Worm (Caenorhabditis elegans): ENCODE results near the gene wsp-1.
A peak's percentile ranks its signal among the peaks of the same experiment; 100 is the strongest.

The wsp-1 gene

DNA sequence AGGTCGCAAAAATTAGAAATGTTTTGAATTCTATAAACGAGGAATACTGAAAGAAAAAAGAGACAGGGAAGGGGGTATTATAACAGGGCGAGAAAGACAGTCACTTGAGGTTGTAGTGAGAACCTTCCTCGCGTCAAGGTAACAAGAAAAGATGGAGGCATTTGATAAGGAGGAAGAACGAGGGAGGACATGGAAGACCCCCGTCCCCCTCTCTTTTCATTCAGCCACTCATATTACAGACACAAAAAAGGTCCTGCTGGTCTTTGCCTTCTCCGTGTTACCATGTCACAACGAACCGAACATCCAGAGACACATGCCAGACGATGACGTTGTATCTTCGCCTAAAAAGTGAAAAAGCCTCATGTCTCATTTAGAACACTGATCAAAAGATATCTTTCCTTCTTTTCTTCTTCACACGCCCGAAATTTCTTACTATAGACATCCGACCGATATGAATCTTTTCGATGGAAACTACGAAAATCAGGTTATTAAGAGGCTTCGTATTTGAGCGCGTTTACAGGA lies 42.6 kb upstream of the wsp-1 start:
- TF ChIP-seq nhr-71 (tag; optimal IDR thresholded peaks at IDR 0.05) (no peak), sup-37 (GFP tag; optimal IDR thresholded peaks at IDR 0.05) (no peak), hlh-17 (GFP tag; optimal IDR thresholded peaks at IDR 0.05; ENCODE audit: borderline replicate concordance) (no peak), nhr-85 (tag) (peak; percentile 49), efl-1 (optimal IDR thresholded peaks at IDR 0.05) (no peak), efl-1 (GFP tag; optimal IDR thresholded peaks at IDR 0.05 in 1 of 2) (peak in 1 of 2 experiments; percentile 88), pqm-1 (tag; optimal IDR thresholded peaks at IDR 0.05) (no peak), fkh-10 (GFP tag; optimal IDR thresholded peaks at IDR 0.05) (no peak), blmp-1 (tag; optimal IDR thresholded peaks at IDR 0.05) (peak; percentile 76), lin-14 (GFP tag; optimal IDR thresholded peaks at IDR 0.05) (peak; percentile 58)

DNA sequence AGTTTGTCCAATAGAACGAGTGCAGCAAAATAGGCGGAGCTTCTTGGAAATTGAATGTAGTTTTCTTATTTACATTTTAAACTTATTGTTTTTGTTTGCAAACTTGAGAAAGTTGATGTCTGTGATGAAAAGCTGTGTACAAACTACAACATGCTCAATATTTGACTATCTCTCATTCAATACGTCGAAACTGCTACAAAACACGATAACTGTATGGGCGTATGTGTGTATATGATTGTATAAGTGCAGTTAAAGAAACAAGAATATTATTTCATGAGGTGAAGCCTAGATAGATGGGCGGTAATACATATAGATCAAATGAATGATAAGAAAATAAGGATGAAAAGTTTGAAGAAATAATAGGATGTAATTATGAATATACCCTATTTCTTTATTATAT lies 40.8 kb upstream of the wsp-1 start:
- TF ChIP-seq C04F5.9 (tag; optimal IDR thresholded peaks at IDR 0.05), result no peak
- TF ChIP-seq unc-98 (GFP tag; IDR thresholded peaks at IDR 0.05), result no peak
- peak; percentile 34 for TF ChIP-seq elt-2 (tag; optimal IDR thresholded peaks at IDR 0.05)
- TF ChIP-seq F16B12.6 (tag; optimal IDR thresholded peaks at IDR 0.05), result no peak
- no peak for TF ChIP-seq alr-1 (tag; optimal IDR thresholded peaks at IDR 0.05; ENCODE audit: borderline replicate concordance)

DNA sequence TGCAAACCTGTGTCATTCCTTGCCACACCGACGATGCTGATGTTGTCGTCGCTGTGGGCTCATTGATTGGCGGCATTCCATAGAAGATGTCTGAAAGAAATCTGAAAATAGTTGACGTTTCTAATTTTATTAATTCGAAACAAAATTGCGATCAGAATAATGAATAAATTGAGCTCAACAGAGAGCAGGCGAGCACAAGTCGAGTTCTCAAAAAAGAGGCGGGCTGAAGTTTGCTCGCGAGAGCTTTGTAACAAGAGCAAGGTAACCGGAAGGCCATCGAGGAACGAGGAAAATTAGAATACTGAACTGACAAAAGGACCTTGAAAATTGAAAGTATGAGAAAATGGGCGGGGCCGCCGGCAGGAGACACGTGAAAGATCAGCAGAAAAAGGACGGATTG lies 37.8 kb upstream of the wsp-1 start, which contains the start of gene nhr-66:
Gene nhr-66, minus strand, starts transcription at position 101 of the 400 bp plus-strand sequence.
- TF ChIP-seq blmp-1 (tag; optimal IDR thresholded peaks at IDR 0.05), result peak; percentile 44
- TF ChIP-seq sptf-1 (tag; optimal IDR thresholded peaks at IDR 0.05), result no peak
- TF ChIP-seq Y116A8C.19 (tag; optimal IDR thresholded peaks at IDR 0.05; ENCODE audit: borderline replicate concordance), result no peak

DNA sequence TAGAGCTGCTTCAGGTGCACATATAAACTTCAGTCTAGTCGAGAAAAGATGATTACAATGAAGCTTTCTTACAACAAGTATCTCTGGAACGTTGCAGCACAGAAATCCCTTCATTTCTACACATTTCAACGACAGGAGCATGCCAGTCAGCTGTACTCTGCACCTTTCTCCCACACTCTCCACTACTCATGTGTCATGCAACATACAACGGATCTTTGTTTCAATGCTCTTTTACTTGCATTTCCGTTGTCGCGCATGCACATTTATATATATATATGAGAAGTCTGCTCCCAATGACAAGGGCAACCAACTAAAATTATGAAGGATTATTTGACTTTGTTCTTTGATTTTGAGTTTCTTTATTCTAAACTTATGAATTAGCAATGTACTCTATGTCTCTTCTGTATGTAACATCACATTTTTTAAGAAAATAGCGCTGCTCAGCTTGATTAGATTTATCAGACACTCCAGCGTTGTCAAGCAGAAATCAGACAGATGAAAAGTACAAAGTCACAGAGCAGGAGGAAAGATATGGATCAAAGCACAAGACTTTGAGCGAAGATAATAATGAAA lies 36.4 kb upstream of the wsp-1 start:
- TF ChIP-seq lin-14 (GFP tag; optimal IDR thresholded peaks at IDR 0.05), result peak; percentile 54
- peak; percentile 7 for TF ChIP-seq swsn-7 (tag; optimal IDR thresholded peaks at IDR 0.05)
- TF ChIP-seq snpc-4 (tag; optimal IDR thresholded peaks at IDR 0.05), result no peak
- TF ChIP-seq ceh-90 (tag; optimal IDR thresholded peaks at IDR 0.05), result peak; percentile 48
- peak; percentile 23 for TF ChIP-seq sox-4 (tag; optimal IDR thresholded peaks at IDR 0.05)
- peak; percentile 45 for TF ChIP-seq dsc-1 (tag; optimal IDR thresholded peaks at IDR 0.05)
- peak; percentile 15 for TF ChIP-seq nhr-20 (tag; optimal IDR thresholded peaks at IDR 0.05)
- TF ChIP-seq mep-1 (tag; optimal IDR thresholded peaks at IDR 0.05), result peak; percentile 11
- peak; percentile 1 for TF ChIP-seq fkh-10 (GFP tag; optimal IDR thresholded peaks at IDR 0.05)
- TF ChIP-seq nhr-71 (tag; optimal IDR thresholded peaks at IDR 0.05), result peak; percentile 59
- no peak for TF ChIP-seq elt-2 (tag; optimal IDR thresholded peaks at IDR 0.05)
- peak in 1 of 2 experiments; percentile 1 for TF ChIP-seq lsy-2 (tag; optimal IDR thresholded peaks at IDR 0.05)
- peak; percentile 3 for TF ChIP-seq egl-13 (tag; optimal IDR thresholded peaks at IDR 0.05)
- 0 out of 2 replicates have a peak, but pooled peaks have one; percentile 12 for TF ChIP-seq nhr-19 (GFP tag; conservative IDR thresholded peaks at IDR 0.05)
- TF ChIP-seq zip-4 (GFP tag; optimal IDR thresholded peaks at IDR 0.05), result no peak
- peak; percentile 80 for TF ChIP-seq fkh-8 (tag; optimal IDR thresholded peaks at IDR 0.05)
- TF ChIP-seq jun-1 (tag; optimal IDR thresholded peaks at IDR 0.05), result no peak
- TF ChIP-seq nhr-47 (tag; optimal IDR thresholded peaks at IDR 0.05), result peak; percentile 48

DNA sequence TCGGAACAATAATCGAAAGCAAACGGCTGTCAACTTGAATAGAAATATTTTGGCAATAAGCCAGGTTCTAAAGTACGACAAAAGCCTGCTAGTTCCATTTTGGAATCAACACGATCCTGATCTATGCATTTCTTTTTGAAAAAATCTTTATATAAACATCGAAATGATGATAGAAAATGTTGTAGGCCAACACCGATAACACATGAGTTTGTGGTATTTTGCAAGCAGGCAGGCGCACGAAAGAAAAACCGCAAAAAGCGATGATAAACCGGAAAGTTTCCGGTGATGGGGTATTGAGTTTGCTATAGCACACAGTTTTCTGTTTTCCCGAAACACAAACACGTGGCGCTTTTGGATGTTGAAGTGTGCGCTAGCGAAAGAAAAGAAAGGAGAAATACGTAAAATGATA lies 35.3 kb upstream of the wsp-1 start:
- TF ChIP-seq snu-23 (GFP tag; optimal IDR thresholded peaks at IDR 0.05) (peak; percentile 22), fkh-4 (tag; optimal IDR thresholded peaks at IDR 0.05; ENCODE audit: borderline replicate concordance) (no peak), nhr-85 (tag) (no peak), ces-1 (GFP tag; optimal IDR thresholded peaks at IDR 0.05) (no peak), ceh-90 (tag; optimal IDR thresholded peaks at IDR 0.05) (no peak), efl-1 (optimal IDR thresholded peaks at IDR 0.05) (no peak), efl-1 (GFP tag; optimal IDR thresholded peaks at IDR 0.05 in 1 of 2) (peak in 1 of 2 experiments; percentile 75), mdl-1 (tag; optimal IDR thresholded peaks at IDR 0.05) (peak in 1 of 2 experiments; percentile 31), lin-14 (GFP tag; optimal IDR thresholded peaks at IDR 0.05) (peak; percentile 39), unc-130 (tag; optimal IDR thresholded peaks at IDR 0.05) (no peak), blmp-1 (tag; optimal IDR thresholded peaks at IDR 0.05) (peak; percentile 57), dsc-1 (tag; optimal IDR thresholded peaks at IDR 0.05) (no peak), nhr-71 (tag; optimal IDR thresholded peaks at IDR 0.05) (peak; percentile 1), lir-3 (tag; optimal IDR thresholded peaks at IDR 0.05; ENCODE audit: poor library complexity) (no peak), elt-3 (tag; optimal IDR thresholded peaks at IDR 0.05) (peak in 1 of 6 experiments; percentile 0), nhr-20 (tag; optimal IDR thresholded peaks at IDR 0.05) (peak; percentile 59), jun-1 (tag; optimal IDR thresholded peaks at IDR 0.05) (no peak), unc-62 (GFP tag; optimal IDR thresholded peaks at IDR 0.05) (no peak), pax-3 (tag; optimal IDR thresholded peaks at IDR 0.05) (no peak), fkh-10 (GFP tag; optimal IDR thresholded peaks at IDR 0.05) (no peak), tlp-1 (tag; optimal IDR thresholded peaks at IDR 0.05) (no peak)
